Worm (Caenorhabditis elegans): ENCODE results near the gene F21D9.3.
A peak's percentile ranks its signal among the peaks of the same experiment; 100 is the strongest.

Gene F21D9.3

ce11 chrV:19233469-19233868 lies 24.1 kb downstream of the F21D9.3 start, which contains the start of gene fbxb-116:
Gene fbxb-116 (plus strand): TSS chrV:19233769.
- TF ChIP-seq lsy-2 (tag; optimal IDR thresholded peaks at IDR 0.05) (no peak), snpc-4 (tag; optimal IDR thresholded peaks at IDR 0.05) (no peak), elt-3 (tag; optimal IDR thresholded peaks at IDR 0.05) (no peak), aly-2 (tag; optimal IDR thresholded peaks at IDR 0.05) (no peak), dmd-4 (tag; optimal IDR thresholded peaks at IDR 0.05) (no peak), lin-13 (GFP tag; optimal IDR thresholded peaks at IDR 0.05) (no peak), alr-1 (tag; optimal IDR thresholded peaks at IDR 0.05) (no peak), sma-3 (GFP tag; optimal IDR thresholded peaks at IDR 0.05) (no peak), ama-1 (optimal IDR thresholded peaks at IDR 0.05) (no peak), C34F6.9 (tag; optimal IDR thresholded peaks at IDR 0.05) (no peak), zag-1 (tag; optimal IDR thresholded peaks at IDR 0.05) (no peak), gmeb-1 (tag; optimal IDR thresholded peaks at IDR 0.05) (no peak), crh-2 (tag; optimal IDR thresholded peaks at IDR 0.05) (no peak), ztf-1 (GFP tag; conservative IDR thresholded peaks at IDR 0.05) (no peak), ztf-4 (tag; optimal IDR thresholded peaks at IDR 0.05) (no peak), nhr-12 (tag; optimal IDR thresholded peaks at IDR 0.05) (no peak)

ce11 chrV:19231167-19231566 lies 26.4 kb downstream of the F21D9.3 start:
- TF ChIP-seq nhr-21 (tag; optimal IDR thresholded peaks at IDR 0.05) (no peak), lin-13 (GFP tag; optimal IDR thresholded peaks at IDR 0.05) (no peak), lsy-2 (tag; optimal IDR thresholded peaks at IDR 0.05) (no peak), unc-39 (tag; optimal IDR thresholded peaks at IDR 0.05) (no peak), ztf-1 (GFP tag; conservative IDR thresholded peaks at IDR 0.05) (no peak)

- TF ChIP-seq gmeb-1 (tag; optimal IDR thresholded peaks at IDR 0.05) (no peak), nhr-129 (tag; optimal IDR thresholded peaks at IDR 0.05) (no peak), F13H6.1 (tag; optimal IDR thresholded peaks at IDR 0.05) (no peak), lin-13 (GFP tag; optimal IDR thresholded peaks at IDR 0.05) (no peak), ama-1 (optimal IDR thresholded peaks at IDR 0.05) (no peak), dmd-4 (tag; optimal IDR thresholded peaks at IDR 0.05) (no peak), unc-39 (tag; optimal IDR thresholded peaks at IDR 0.05) (no peak), nhr-12 (tag; optimal IDR thresholded peaks at IDR 0.05) (no peak), aly-2 (tag; optimal IDR thresholded peaks at IDR 0.05) (no peak), unc-62 (GFP tag; optimal IDR thresholded peaks at IDR 0.05) (no peak), nhr-11 (tag; optimal IDR thresholded peaks at IDR 0.05) (no peak), blmp-1 (tag; optimal IDR thresholded peaks at IDR 0.05; ENCODE audit: insufficient read depth) (no peak), nhr-237 (tag; optimal IDR thresholded peaks at IDR 0.05) (no peak)
These were observed 27.1 kb downstream of the F21D9.3 start, which contains the start of gene sqst-3 for ce11 chrV:19230413-19230812. Gene sqst-3 (plus strand): TSS chrV:19230782.

ce11 chrV:19217675-19218074 lies 39.9 kb downstream of the F21D9.3 start, which contains the start of gene oac-49:
Gene oac-49 (plus strand): TSS chrV:19217975.
- TF ChIP-seq sma-9 (GFP tag; optimal IDR thresholded peaks at IDR 0.05) (no peak), sma-9 (tag; optimal IDR thresholded peaks at IDR 0.05) (no peak), nhr-25 (tag; optimal IDR thresholded peaks at IDR 0.05) (no peak), F13H6.1 (tag; optimal IDR thresholded peaks at IDR 0.05) (no peak), nhr-12 (tag; optimal IDR thresholded peaks at IDR 0.05) (no peak), nhr-11 (tag; optimal IDR thresholded peaks at IDR 0.05) (no peak), nhr-77 (tag; optimal IDR thresholded peaks at IDR 0.05) (no peak), R02D3.7 (tag; optimal IDR thresholded peaks at IDR 0.05) (no peak), lin-11 (tag; optimal IDR thresholded peaks at IDR 0.05) (no peak), sma-3 (GFP tag; optimal IDR thresholded peaks at IDR 0.05) (no peak), mdl-1 (tag; optimal IDR thresholded peaks at IDR 0.05) (no peak), mab-5 (tag; optimal IDR thresholded peaks at IDR 0.05) (no peak), nhr-129 (tag; optimal IDR thresholded peaks at IDR 0.05) (no peak), nhr-6 (tag; optimal IDR thresholded peaks at IDR 0.05) (no peak), nhr-23 (tag; optimal IDR thresholded peaks at IDR 0.05) (no peak), dmd-4 (tag; optimal IDR thresholded peaks at IDR 0.05) (no peak), ztf-1 (GFP tag; conservative IDR thresholded peaks at IDR 0.05) (no peak), lin-13 (GFP tag; optimal IDR thresholded peaks at IDR 0.05) (no peak), ztf-11 (tag; optimal IDR thresholded peaks at IDR 0.05) (no peak), gmeb-1 (tag; optimal IDR thresholded peaks at IDR 0.05) (no peak)

ce11 chrV:19217104-19217503 lies 40.4 kb downstream of the F21D9.3 start, which contains the start of gene srr-2:
Gene srr-2 (minus strand): TSS chrV:19217176.
- TF ChIP-seq C34F6.9 (tag; optimal IDR thresholded peaks at IDR 0.05) (no peak), nhr-11 (tag; optimal IDR thresholded peaks at IDR 0.05) (no peak), fos-1 (tag; optimal IDR thresholded peaks at IDR 0.05) (peak; percentile 93)
